Fruit fly (Drosophila melanogaster): ENCODE measurements around the gene Yip1d1.

dm6 chr2L:12978486-12978885 is 21.9 kb downstream of the Yip1d1 start, which contains the start of gene Vha68-3:
- TF ChIP-seq CTCF (optimal IDR thresholded peaks at IDR 0.05) (no peak), CG8478 (optimal IDR thresholded peaks at IDR 0.05) (no peak)
